Fruit fly (Drosophila melanogaster) whole organism, adult: Measurements from ENCODE around the gene CG13012.

Experiments used
- CG11617 ChIP-seq: fragments of 200-800 bp; sonication (Bioruptor generic); optimal IDR thresholded peaks from 2 replicates; lab custom pipeline; 2017; ENCODE audit warnings: mild to moderate bottlenecking, missing biosample characterization, missing genetic modification reagents, missing genetic modification characterization
- CG12768 ChIP-seq: fragments of 200-800 bp; sonication (Bioruptor generic); optimal IDR thresholded peaks from 2 replicates; lab custom pipeline; 2017; ENCODE audit warnings: missing biosample characterization, missing genetic modification characterization, mild to moderate bottlenecking, moderate library complexity, missing genetic modification reagents
- CG14711 ChIP-seq: fragments of 200-800 bp; sonication (Bioruptor generic); optimal IDR thresholded peaks from 2 replicates; lab custom pipeline; 2018; ENCODE audit warnings: missing biosample characterization, mild to moderate bottlenecking, missing genetic modification characterization, moderate library complexity
- CG1620 ChIP-seq: fragments of 200-800 bp; sonication (Bioruptor generic); optimal IDR thresholded peaks from 2 replicates; lab custom pipeline; 2016; ENCODE audit warnings: missing biosample characterization, missing genetic modification characterization
- CG33017 ChIP-seq: fragments of 200-800 bp; sonication (Bioruptor generic); optimal IDR thresholded peaks from 2 replicates; lab custom pipeline; 2018; ENCODE audit warnings: missing biosample characterization, mild to moderate bottlenecking, missing genetic modification characterization, moderate library complexity
- CG5204 ChIP-seq: fragments of 200-800 bp; sonication (Bioruptor generic); optimal IDR thresholded peaks from 2 replicates; lab custom pipeline; 2016; ENCODE audit warnings: missing biosample characterization, missing genetic modification characterization
- CG7045 ChIP-seq: fragments of 200-800 bp; sonication (Bioruptor generic); optimal IDR thresholded peaks from 2 replicates; lab custom pipeline; 2017; ENCODE audit warnings: missing biosample characterization, mild to moderate bottlenecking, missing genetic modification characterization
- CG7101 ChIP-seq: fragments of 200-800 bp; sonication (Bioruptor generic); optimal IDR thresholded peaks from 2 replicates; lab custom pipeline; 2018; ENCODE audit warnings: missing biosample characterization, mild to moderate bottlenecking, missing genetic modification characterization, moderate library complexity
- Clk ChIP-seq: fragments of 200-800 bp; sonication (Bioruptor generic); optimal IDR thresholded peaks from 2 replicates; lab custom pipeline; 2017; ENCODE audit warnings: missing biosample characterization, missing genetic modification characterization
- Crg-1 ChIP-seq: fragments of 200-800 bp; sonication (Bioruptor generic); optimal IDR thresholded peaks from 2 replicates; lab custom pipeline; 2016; ENCODE audit warnings: missing biosample characterization, missing genetic modification characterization
- Hr96 ChIP-seq: fragments of 200-800 bp; sonication (Bioruptor generic); optimal IDR thresholded peaks from 2 replicates; lab custom pipeline; 2016; ENCODE audit warnings: missing biosample characterization, missing genetic modification characterization
- Mnt ChIP-seq: fragments of 200-800 bp; sonication (Bioruptor generic); optimal IDR thresholded peaks from 2 replicates; lab custom pipeline; 2016; ENCODE audit warnings: missing biosample characterization, mild to moderate bottlenecking, missing genetic modification characterization
- bab1 ChIP-seq: fragments of 200-800 bp; sonication (Bioruptor generic); optimal IDR thresholded peaks from 3 replicates; lab custom pipeline; 2019; ENCODE audit warnings: missing biosample characterization, mild to moderate bottlenecking, missing genetic modification characterization, moderate library complexity
- cic ChIP-seq: fragments of 200-800 bp; sonication (Bioruptor generic); optimal IDR thresholded peaks from 2 replicates; lab custom pipeline; 2017; ENCODE audit warnings: missing biosample characterization, mild to moderate bottlenecking, missing genetic modification characterization, moderate library complexity
- cnc ChIP-seq, 2 experiments: fragments of >200 bp; optimal IDR thresholded peaks; 2 replicates each; lab custom pipeline; 2017
- kay ChIP-seq: fragments of 200-800 bp; sonication (Bioruptor generic); peaks from one replicate; lab custom pipeline; 2016; ENCODE audit warnings: missing biosample characterization, missing genetic modification characterization, borderline replicate concordance
- pad ChIP-seq: fragments of 200-800 bp; sonication (Bioruptor generic); optimal IDR thresholded peaks from 3 replicates; lab custom pipeline; 2017; ENCODE audit warnings: missing biosample characterization, missing genetic modification characterization, mild to moderate bottlenecking, moderate library complexity, missing genetic modification reagents
- tj ChIP-seq: fragments of 200-800 bp; sonication (Bioruptor generic); optimal IDR thresholded peaks from 3 replicates; lab custom pipeline; 2017; ENCODE audit warnings: missing biosample characterization, mild to moderate bottlenecking, missing genetic modification characterization, moderate library complexity
- toe ChIP-seq: fragments of 200-800 bp; sonication (Bioruptor generic); optimal IDR thresholded peaks from 2 replicates; lab custom pipeline; 2016; ENCODE audit warnings: missing biosample characterization, missing genetic modification characterization

The CG13012 gene

DNA sequence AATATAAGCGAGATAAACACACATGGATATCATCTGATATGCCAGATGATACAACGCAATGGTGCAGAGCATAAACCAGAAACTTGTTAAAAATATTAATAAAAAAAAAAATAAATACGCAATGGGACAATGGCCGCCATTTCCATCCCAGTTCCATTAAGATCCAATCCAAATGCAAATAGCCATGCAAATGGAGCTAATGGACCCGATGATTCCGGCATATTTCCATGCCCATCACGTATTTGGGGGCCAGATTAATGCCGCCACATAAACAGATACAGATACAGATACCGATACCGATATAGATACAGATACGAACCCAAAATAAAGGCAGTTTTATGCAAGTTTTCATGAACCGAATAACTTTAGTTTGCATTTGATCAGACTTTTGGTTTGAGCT, 53.0 kb downstream of the CG13012 start:
- TF ChIP-seq CG5204 (GFP tag; lab: Kevin White, UChicago) (no peak), CG1620 (GFP tag; lab: Kevin White, UChicago) (no peak), CG7045 (GFP tag; lab: Kevin White, UChicago) (no peak), CG14711 (tag; lab: Kevin White, UChicago) (no peak), Hr96 (GFP tag; lab: Kevin White, UChicago) (no peak), Mnt (GFP tag; lab: Kevin White, UChicago) (no peak)

DNA sequence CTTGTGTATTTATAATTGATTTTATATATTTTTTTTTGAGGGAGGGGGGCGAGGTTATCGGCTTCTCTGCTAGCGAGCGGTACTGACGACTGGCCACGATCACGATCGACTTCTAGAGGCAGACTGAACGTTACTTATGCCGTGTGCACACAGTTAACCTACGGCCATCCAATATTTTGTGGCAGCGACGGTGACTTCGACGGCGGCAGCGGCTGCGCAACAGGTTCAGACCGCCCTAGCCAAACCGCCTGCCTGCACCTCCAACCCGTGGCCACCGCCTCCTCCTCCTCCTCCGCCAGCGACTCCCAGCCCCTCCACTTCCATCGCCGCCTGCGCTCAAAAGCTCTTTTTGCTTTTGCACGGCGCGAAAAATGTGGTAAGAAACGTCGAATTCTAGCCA, 55.1 kb downstream of the CG13012 start, which contains the start of gene CG9782:
Gene CG9782 (minus strand): TSS at position 128 of the 400 bp plus-strand sequence.
- TF ChIP-seq bab1 (no peak), tj (GFP tag; lab: Kevin White, UChicago) (no peak), Crg-1 (GFP tag; lab: Kevin White, UChicago) (no peak), CG7101 (tag; lab: Kevin White, UChicago) (no peak), CG5204 (GFP tag; lab: Kevin White, UChicago) (no peak), Hr96 (GFP tag; lab: Kevin White, UChicago) (no peak), kay (GFP tag; lab: Kevin White, UChicago) (no peak), cic (GFP tag; lab: Kevin White, UChicago) (no peak), toe (no peak), CG33017 (tag; lab: Kevin White, UChicago) (no peak), Mnt (GFP tag; lab: Kevin White, UChicago) (no peak), cnc (optimal IDR thresholded peaks at IDR 0.05; lab: Kevin White, UChicago) (no peak), CG14711 (tag; lab: Kevin White, UChicago) (no peak), pad (GFP tag; lab: Kevin White, UChicago) (no peak), CG1620 (GFP tag; lab: Kevin White, UChicago) (no peak), Clk (no peak), CG12768 (no peak), CG11617 (no peak)
